Fruit fly (Drosophila melanogaster) whole organism, embryonic: Measurements from ENCODE around the gene CG9886.

Source experiments
- Awh ChIP-seq: fragments of 200-800 bp; sonication (Bioruptor generic); IDR thresholded peaks from 2 replicates; pipeline ENCODE4, ENCODE4 v1.3.6; 2022; ENCODE audit warnings: missing biosample characterization, missing genetic modification characterization
- C15 ChIP-seq: fragments of 200-800 bp; sonication (Bioruptor generic); IDR thresholded peaks from 3 replicates; pipeline ENCODE4 v1.3.6; 2022; ENCODE audit warnings: missing biosample characterization, missing genetic modification characterization
- CG11696 ChIP-seq: fragments of 200-800 bp; sonication (Bioruptor generic); IDR thresholded peaks from 2 replicates; pipeline ENCODE4 v1.3.6; 2022; ENCODE audit warnings: missing biosample characterization, missing genetic modification characterization
- CG12155 ChIP-seq: fragments of 200-800 bp; sonication (Bioruptor generic); optimal IDR thresholded peaks from 3 replicates; lab custom pipeline; 2016; ENCODE audit warnings: missing biosample characterization, missing genetic modification characterization
- CG12769 ChIP-seq: fragments of 200-800 bp; sonication (Bioruptor generic); optimal IDR thresholded peaks from 2 replicates; lab custom pipeline; 2019; ENCODE audit warnings: missing biosample characterization, mild to moderate bottlenecking, missing genetic modification characterization, moderate library complexity
- CG13424 ChIP-seq: fragments of 200-800 bp; sonication (Bioruptor generic); optimal IDR thresholded peaks from 2 replicates; lab custom pipeline; 2019; ENCODE audit warnings: missing biosample characterization, mild to moderate bottlenecking, missing genetic modification characterization, moderate library complexity
- CG15479 ChIP-seq: fragments of 200-800 bp; sonication (Bioruptor generic); optimal IDR thresholded peaks from 3 replicates; lab custom pipeline; 2019; ENCODE audit warnings: missing biosample characterization, mild to moderate bottlenecking, missing genetic modification characterization, moderate library complexity
- CG1602 ChIP-seq: fragments of 200-800 bp; sonication (Bioruptor generic); optimal IDR thresholded peaks from 3 replicates; lab custom pipeline; 2016; ENCODE audit warnings: missing biosample characterization, missing genetic modification characterization
- CG17186 ChIP-seq: fragments of 200-800 bp; sonication (Bioruptor generic); optimal IDR thresholded peaks from 3 replicates; lab custom pipeline; 2017; ENCODE audit warnings: missing biosample characterization, missing genetic modification reagents, missing genetic modification characterization
- CG17912 ChIP-seq: fragments of 200-800 bp; sonication (Bioruptor generic); optimal IDR thresholded peaks from 2 replicates; lab custom pipeline; 2018; ENCODE audit warnings: missing biosample characterization, mild to moderate bottlenecking, missing genetic modification characterization
- CG30431 ChIP-seq: fragments of 200-800 bp; sonication (Bioruptor generic); optimal IDR thresholded peaks from 2 replicates; lab custom pipeline; 2017; ENCODE audit warnings: missing biosample characterization, missing genetic modification characterization
- CG34224 ChIP-seq: fragments of 200-800 bp; sonication (Bioruptor generic); IDR thresholded peaks from 3 replicates; pipeline ENCODE4 v1.3.6; 2022; ENCODE audit warnings: missing biosample characterization, missing genetic modification characterization; ENCODE audit not compliant: partially characterized antibody
- CG3726 ChIP-seq: fragments of 200-800 bp; sonication (Bioruptor generic); IDR thresholded peaks from 3 replicates; pipeline ENCODE4, ENCODE4 v1.3.6; 2022; ENCODE audit warnings: missing biosample characterization, missing genetic modification characterization
- ERR ChIP-seq: fragments of 200-800 bp; sonication (Bioruptor generic); optimal IDR thresholded peaks from 2 replicates; lab custom pipeline; 2016; ENCODE audit warnings: missing biosample characterization, missing genetic modification characterization
- GATAe ChIP-seq: fragments of 200-800 bp; sonication (Bioruptor generic); conservative IDR thresholded peaks from 2 replicates; pipeline ENCODE4 v1.3.6; 2022; ENCODE audit warnings: missing biosample characterization, missing genetic modification characterization
- Gug ChIP-seq: fragments of 200-800 bp; sonication (Bioruptor generic); IDR thresholded peaks from 4 replicates; pipeline ENCODE4 v1.3.6; 2022; ENCODE audit warnings: missing biosample characterization, missing genetic modification characterization
- Lim3 ChIP-seq: fragments of 200-800 bp; sonication (Bioruptor generic); IDR thresholded peaks from 2 replicates; pipeline ENCODE4 v1.3.6; 2022; ENCODE audit warnings: missing biosample characterization, missing genetic modification characterization
- NFAT ChIP-seq: fragments of 200-800 bp; sonication (Bioruptor generic); IDR thresholded peaks from 2 replicates; pipeline ENCODE4 v1.3.6; 2022; ENCODE audit warnings: missing biosample characterization, missing genetic modification characterization
- Pdp1 ChIP-seq, 2 experiments: fragments of 200-800 bp; sonication (Bioruptor generic); optimal IDR thresholded peaks; 3 replicates each; lab custom pipeline; 2016; ENCODE audit warnings: missing biosample characterization in 2 of 2, missing genetic modification characterization in 2 of 2, mild to moderate bottlenecking in 1 of 2, moderate library complexity in 1 of 2
- Side ChIP-seq: fragments of 200-800 bp; sonication (Bioruptor generic); optimal IDR thresholded peaks from 2 replicates; lab custom pipeline; 2016; ENCODE audit warnings: missing biosample characterization, missing genetic modification characterization
- bowl ChIP-seq: fragments of 200-800 bp; sonication (Bioruptor generic); IDR thresholded peaks from 2 replicates; pipeline ENCODE4 v1.3.6; 2022; ENCODE audit warnings: missing biosample characterization, missing genetic modification characterization
- chinmo ChIP-seq: fragments of 200-800 bp; sonication (Bioruptor generic); IDR thresholded peaks from 4 replicates; pipeline ENCODE4 v1.3.6; 2022; ENCODE audit warnings: missing biosample characterization, missing genetic modification characterization; ENCODE audit not compliant: partially characterized antibody
- ci ChIP-seq: fragments of 200-800 bp; sonication (Bioruptor generic); IDR thresholded peaks from 3 replicates; pipeline ENCODE4 v1.3.6; 2022; ENCODE audit warnings: missing biosample characterization, missing genetic modification characterization
- cwo ChIP-seq: fragments of 200-800 bp; sonication (Bioruptor generic); optimal IDR thresholded peaks from 3 replicates; lab custom pipeline; 2017; ENCODE audit warnings: missing biosample characterization, missing genetic modification characterization, mild to moderate bottlenecking, moderate library complexity, missing genetic modification reagents
- exex ChIP-seq: fragments of 200-800 bp; sonication (Bioruptor generic); optimal IDR thresholded peaks from 4 replicates; lab custom pipeline; 2018; ENCODE audit warnings: missing biosample characterization, mild to moderate bottlenecking, missing genetic modification characterization, moderate library complexity
- fd64A ChIP-seq: fragments of 200-800 bp; sonication (Bioruptor generic); optimal IDR thresholded peaks from 3 replicates; lab custom pipeline; 2018; ENCODE audit warnings: missing biosample characterization, mild to moderate bottlenecking, missing genetic modification characterization
- grn ChIP-seq: fragments of 200-800 bp; sonication (Bioruptor generic); optimal IDR thresholded peaks from 3 replicates; lab custom pipeline; 2017; ENCODE audit warnings: missing biosample characterization, missing genetic modification characterization
- gsb-n ChIP-seq: fragments of 200-800 bp; sonication (Bioruptor generic); optimal IDR thresholded peaks from 3 replicates; lab custom pipeline; 2018; ENCODE audit warnings: missing biosample characterization, mild to moderate bottlenecking, missing genetic modification characterization
- ham ChIP-seq: fragments of 200-800 bp; sonication (Bioruptor generic); IDR thresholded peaks from 2 replicates; pipeline ENCODE4 v1.3.6; 2022; ENCODE audit warnings: missing biosample characterization, missing genetic modification characterization
- insv ChIP-seq, 2 experiments: fragments of 200-800 bp; sonication (Bioruptor generic); optimal IDR thresholded peaks; 3 replicates each; lab custom pipeline; 2016 to 2018; ENCODE audit warnings: missing biosample characterization in 2 of 2, missing genetic modification characterization in 2 of 2
- kay ChIP-seq: fragments of 200-800 bp; sonication (Bioruptor generic); optimal IDR thresholded peaks from 2 replicates; lab custom pipeline; 2016; ENCODE audit warnings: missing biosample characterization, missing genetic modification characterization
- pum ChIP-seq: fragments of 200-800 bp; sonication (Bioruptor generic); optimal IDR thresholded peaks from 2 replicates; lab custom pipeline; 2016; ENCODE audit warnings: missing biosample characterization, missing genetic modification characterization
- sd ChIP-seq: fragments of 200-800 bp; sonication (Bioruptor generic); optimal IDR thresholded peaks from 3 replicates; lab custom pipeline; 2018; ENCODE audit warnings: missing biosample characterization, mild to moderate bottlenecking, missing genetic modification characterization, moderate library complexity
- sens ChIP-seq: fragments of 200-800 bp; sonication (Bioruptor generic); peaks from one replicate; lab custom pipeline; 2016; ENCODE audit warnings: missing biosample characterization, missing genetic modification characterization
- shn ChIP-seq: fragments of 200-800 bp; sonication (Bioruptor generic); optimal IDR thresholded peaks from 3 replicates; lab custom pipeline; 2016; ENCODE audit warnings: missing biosample characterization, missing genetic modification characterization
- slou ChIP-seq: fragments of 200-800 bp; sonication (Bioruptor generic); optimal IDR thresholded peaks from 3 replicates; lab custom pipeline; 2016; ENCODE audit warnings: missing biosample characterization, missing genetic modification characterization
- sug ChIP-seq: fragments of 200-800 bp; optimal IDR thresholded peaks from 2 replicates; lab custom pipeline; 2019; ENCODE audit warnings: missing biosample characterization, mild to moderate bottlenecking, missing genetic modification characterization, moderate library complexity
- vnd ChIP-seq: fragments of 200-800 bp; sonication (Bioruptor generic); IDR thresholded peaks from 3 replicates; pipeline ENCODE4 v1.3.6; 2022; ENCODE audit warnings: missing biosample characterization, missing genetic modification characterization; ENCODE audit not compliant: partially characterized antibody

The CG9886 gene

dm6 chr2L:2420490-2420889 lies at the start of gene CG9886 (continued):
- no peak for TF ChIP-seq Awh (GFP tag; lab: Robert Waterston, UW)
- peak; percentile 83 for TF ChIP-seq CG13424
- no peak for TF ChIP-seq CG34224 (GFP tag; lab: Robert Waterston, UW)
- TF ChIP-seq bowl = no peak
- TF ChIP-seq CG11696 (GFP tag; lab: Robert Waterston, UW) = peak; percentile 24; the same call in 1 of the 2 replicates
- no peak for TF ChIP-seq CG17912 (GFP tag; lab: Kevin White, UChicago)
- no peak for TF ChIP-seq Lim3
- TF ChIP-seq CG3726 = no peak
- no peak for TF ChIP-seq GATAe
- no peak for TF ChIP-seq ham (GFP tag; lab: Robert Waterston, UW)
- TF ChIP-seq fd64A (GFP tag; lab: Kevin White, UChicago) = no peak
- TF ChIP-seq CG1602 (GFP tag; lab: Kevin White, UChicago) = peak; percentile 62
- TF ChIP-seq gsb-n (tag; lab: Kevin White, UChicago) = peak; percentile 72
- no peak for TF ChIP-seq vnd (GFP tag; lab: Robert Waterston, UW)
- 0 out of 3 replicates have a peak, but pooled peaks have one; percentile 48 for TF ChIP-seq ci (GFP tag; lab: Robert Waterston, UW)
- TF ChIP-seq Side (GFP tag; lab: Kevin White, UChicago) = no peak
- no peak for TF ChIP-seq C15
- TF ChIP-seq slou (GFP tag; lab: Kevin White, UChicago) = no peak
- TF ChIP-seq shn = no peak
- TF ChIP-seq CG12769 (tag; lab: Kevin White, UChicago) = no peak
- peak; percentile 6 for TF ChIP-seq CG17186 (GFP tag; lab: Kevin White, UChicago)
- TF ChIP-seq pum (GFP tag; lab: Kevin White, UChicago) = peak; percentile 11
- peak; percentile 56 for TF ChIP-seq CG12155 (GFP tag; lab: Kevin White, UChicago)
- TF ChIP-seq kay = peak; percentile 42
- TF ChIP-seq, all 482 proteins: peak for 227

- TF ChIP-seq Pdp1 (GFP tag; optimal IDR thresholded peaks at IDR 0.05; lab: Kevin White, UChicago) (peak in 1 of 2 experiments; percentile 14), Gug (no peak), CG15479 (GFP tag; lab: Kevin White, UChicago) (peak; percentile 11), exex (peak; percentile 51)
Measured at dm6 chr2L:2371406-2372111, 49.1 kb upstream of the CG9886 start, which contains the start of gene CG3597. Gene CG3597, minus strand, starts transcription at chr2L:2371524.

- TF ChIP-seq CG30431 (GFP tag; lab: Kevin White, UChicago) (no peak), NFAT (GFP tag; lab: Robert Waterston, UW) (no peak), chinmo (GFP tag; lab: Robert Waterston, UW) (0 out of 4 replicates have a peak, but pooled peaks have one; percentile 43), cwo (peak; percentile 75), sd (tag; lab: Kevin White, UChicago) (peak; percentile 1), sens (GFP tag; lab: Kevin White, UChicago) (peak; percentile 39), grn (GFP tag; lab: Kevin White, UChicago) (peak; percentile 58), ERR (peak; percentile 38), insv (GFP tag; optimal IDR thresholded peaks at IDR 0.05; lab: Kevin White, UChicago) (no peak), sug (tag; lab: Kevin White, UChicago) (peak; percentile 97), exex (peak; percentile 25)
Measured at dm6 chr2L:2372112-2372449, 48.5 kb upstream of the CG9886 start.
